Fruit fly (Drosophila melanogaster): ENCODE results near the gene CG8281.

dm6 chr3L:7952560-7952959, 40.3 kb downstream of the CG8281 start:
- TF ChIP-seq Sox15 (GFP tag; optimal IDR thresholded peaks at IDR 0.05) (no peak), CG3032 (tag; optimal IDR thresholded peaks at IDR 0.05) (no peak), OdsH (GFP tag; optimal IDR thresholded peaks at IDR 0.05) (no peak), Hr39 (GFP tag; optimal IDR thresholded peaks at IDR 0.05) (no peak), fd59A (GFP tag; optimal IDR thresholded peaks at IDR 0.05) (no peak), Gug (GFP tag; IDR thresholded peaks at IDR 0.05) (no peak), CG9139 (GFP tag; optimal IDR thresholded peaks at IDR 0.05) (no peak), topi (GFP tag; optimal IDR thresholded peaks at IDR 0.05) (no peak), Eip78C (GFP tag) (no peak), esn (GFP tag; optimal IDR thresholded peaks at IDR 0.05) (no peak), CG32006 (GFP tag; optimal IDR thresholded peaks at IDR 0.05) (no peak)

Data from whole organism, prepupa.